Worm (Caenorhabditis elegans) whole organism, young adult: ENCODE data around the gene F42G10.1.

Source experiments
- B0019.2 ChIP-seq: fragments of 200-800 bp; sonication (Bioruptor generic); conservative IDR thresholded peaks from 2 replicates; pipeline ENCODE4 v1.3.6; 2022; ENCODE audit warnings: missing genetic modification reagents, missing genetic modification characterization, missing compliant biosample characterization
- B0035.1 ChIP-seq: sonication (generic microtip); optimal IDR thresholded peaks from 2 replicates; lab custom pipeline; 2016; ENCODE audit warnings: missing genetic modification characterization, mild to moderate bottlenecking, missing compliant biosample characterization, missing genotype, missing genetic modification reagents
- C17E4.6 ChIP-seq: fragments of 200-800 bp; sonication (Bioruptor generic); IDR thresholded peaks from 2 replicates; pipeline ENCODE4 v1.3.6; 2022; ENCODE audit warnings: missing genetic modification reagents, missing genetic modification characterization, missing compliant biosample characterization
- F10E7.11 ChIP-seq: sonication (generic microtip); optimal IDR thresholded peaks from 2 replicates; lab custom pipeline; 2017; ENCODE audit warnings: mild to moderate bottlenecking, missing genetic modification characterization, moderate library complexity, missing compliant biosample characterization
- F22D6.2 ChIP-seq: sonication (generic microtip); optimal IDR thresholded peaks from 2 replicates; lab custom pipeline; 2016; ENCODE audit warnings: mild to moderate bottlenecking, missing genetic modification characterization, missing compliant biosample characterization
- F23B12.7 ChIP-seq: sonication (generic microtip); optimal IDR thresholded peaks from 2 replicates; lab custom pipeline; 2017; ENCODE audit warnings: missing genetic modification characterization, mild to moderate bottlenecking, missing compliant biosample characterization, antibody characterized with exemption, moderate library complexity; ENCODE audit not compliant: insufficient read depth
- F39B2.1 ChIP-seq: fragments of 200-800 bp; sonication (Bioruptor generic); IDR thresholded peaks from 2 replicates; pipeline ENCODE4 v1.3.6; 2022; ENCODE audit warnings: missing genetic modification reagents, missing genetic modification characterization, missing compliant biosample characterization
- F52B5.7 ChIP-seq: sonication (generic microtip); optimal IDR thresholded peaks from 2 replicates; lab custom pipeline; 2016; ENCODE audit warnings: mild to moderate bottlenecking, missing genetic modification characterization, missing compliant biosample characterization
- K11D2.4 ChIP-seq: fragments of 200-800 bp; sonication (Bioruptor generic); IDR thresholded peaks from 2 replicates; pipeline ENCODE4 v1.3.6; 2022; ENCODE audit warnings: missing genetic modification reagents, missing genetic modification characterization, missing compliant biosample characterization
- K12H6.12 ChIP-seq: fragments of 200-800 bp; sonication (Bioruptor generic); optimal IDR thresholded peaks from 2 replicates; lab custom pipeline; 2018; ENCODE audit warnings: mild to moderate bottlenecking, missing genetic modification characterization, missing compliant biosample characterization
- T07F8.4 ChIP-seq: sonication (generic microtip); optimal IDR thresholded peaks from 2 replicates; lab custom pipeline; 2016; ENCODE audit warnings: mild to moderate bottlenecking, missing genetic modification characterization, moderate library complexity, missing compliant biosample characterization
- Y56A3A.18 ChIP-seq: fragments of 200-800 bp; sonication (Bioruptor generic); IDR thresholded peaks from 2 replicates; pipeline ENCODE4 v1.3.6; 2022; ENCODE audit warnings: missing genetic modification reagents, missing genetic modification characterization, missing compliant biosample characterization
- Y95B8A.8 ChIP-seq: fragments of 200-800 bp; sonication (Bioruptor generic); IDR thresholded peaks from 2 replicates; pipeline ENCODE4 v1.3.6; 2022; ENCODE audit warnings: missing genetic modification reagents, missing genetic modification characterization, missing compliant biosample characterization
- akir-1 ChIP-seq: fragments of 200-800 bp; sonication (Bioruptor generic); optimal IDR thresholded peaks from 2 replicates; lab custom pipeline; 2018; ENCODE audit warnings: mild to moderate bottlenecking, missing genetic modification characterization, moderate library complexity, missing compliant biosample characterization
- aptf-2 ChIP-seq: fragments of 200-800 bp; sonication (Bioruptor generic); conservative IDR thresholded peaks from 2 replicates; pipeline ENCODE4 v1.3.6; 2022; ENCODE audit warnings: missing genetic modification reagents, missing genetic modification characterization, missing compliant biosample characterization
- attf-5 ChIP-seq: fragments of 200-800 bp; sonication (Bioruptor generic); optimal IDR thresholded peaks from 2 replicates; lab custom pipeline; 2018; ENCODE audit warnings: mild to moderate bottlenecking, missing genetic modification characterization, missing compliant biosample characterization
- bed-2 ChIP-seq: fragments of 200-800 bp; sonication (Bioruptor generic); IDR thresholded peaks from 2 replicates; pipeline ENCODE4 v1.3.6; 2022; ENCODE audit warnings: missing genetic modification reagents, missing genetic modification characterization, missing compliant biosample characterization
- ccch-3 ChIP-seq: fragments of 200-800 bp; sonication (Bioruptor generic); optimal IDR thresholded peaks from 2 replicates; lab custom pipeline; 2018; ENCODE audit warnings: mild to moderate bottlenecking, missing genetic modification characterization, missing compliant biosample characterization
- ceh-58 ChIP-seq: fragments of 200-800 bp; sonication (Bioruptor generic); IDR thresholded peaks from 2 replicates; pipeline ENCODE4 v1.3.6; 2022; ENCODE audit warnings: missing genetic modification characterization, missing compliant biosample characterization
- ceh-91 ChIP-seq: fragments of 200-800 bp; sonication (Bioruptor generic); IDR thresholded peaks from 2 replicates; pipeline ENCODE4 v1.3.6; 2022; ENCODE audit warnings: missing genetic modification reagents, missing genetic modification characterization, missing compliant biosample characterization
- chd-7 ChIP-seq: sonication (generic microtip); optimal IDR thresholded peaks from 2 replicates; lab custom pipeline; 2016; ENCODE audit warnings: mild to moderate bottlenecking, missing genetic modification characterization, moderate library complexity, missing compliant biosample characterization
- dpff-1 ChIP-seq: sonication (generic microtip); optimal IDR thresholded peaks from 2 replicates; lab custom pipeline; 2017; ENCODE audit warnings: mild to moderate bottlenecking, missing genetic modification characterization, missing compliant biosample characterization
- efl-1 ChIP-seq: fragments of 150-350 bp; optimal IDR thresholded peaks from 2 replicates; lab custom pipeline; 2014; ENCODE audit warnings: missing biosample characterization, missing genetic modification reagents, missing genetic modification characterization
- egl-18 ChIP-seq: fragments of 200-800 bp; sonication (Bioruptor generic); IDR thresholded peaks from 2 replicates; pipeline ENCODE4 v1.3.6; 2022; ENCODE audit warnings: missing genetic modification reagents, missing genetic modification characterization, missing compliant biosample characterization
- gei-17 ChIP-seq: fragments of 200-800 bp; sonication (Bioruptor generic); optimal IDR thresholded peaks from 2 replicates; lab custom pipeline; 2018; ENCODE audit warnings: mild to moderate bottlenecking, missing genetic modification characterization, missing compliant biosample characterization
- hlh-12 ChIP-seq: sonication (generic microtip); optimal IDR thresholded peaks from 2 replicates; lab custom pipeline; 2016; ENCODE audit warnings: missing genetic modification characterization, missing compliant biosample characterization
- hlh-26 ChIP-seq: fragments of 200-800 bp; sonication (Bioruptor generic); conservative IDR thresholded peaks from 2 replicates; pipeline ENCODE4 v1.3.6; 2022; ENCODE audit warnings: missing genetic modification reagents, missing genetic modification characterization, missing compliant biosample characterization
- hmg-20 ChIP-seq: fragments of 200-800 bp; sonication (Bioruptor generic); IDR thresholded peaks from 2 replicates; pipeline ENCODE4 v1.3.6; 2022; ENCODE audit warnings: missing genetic modification reagents, missing genetic modification characterization, missing compliant biosample characterization
- hsf-1 ChIP-seq: fragments of 200-800 bp; sonication (Bioruptor generic); IDR thresholded peaks from 2 replicates; pipeline ENCODE4 v1.3.6; 2022; ENCODE audit warnings: missing genetic modification reagents, missing genetic modification characterization, missing compliant biosample characterization
- let-526 ChIP-seq: fragments of 200-800 bp; sonication (Bioruptor generic); IDR thresholded peaks from 2 replicates; pipeline ENCODE4 v1.3.6; 2022; ENCODE audit warnings: missing genetic modification reagents, missing genetic modification characterization, missing compliant biosample characterization
- let-607 ChIP-seq, 2 experiments: fragments of 200-800 bp in 1 of 2; sonication (Bioruptor generic) in 1 of 2; sonication (generic microtip) in 1 of 2; optimal IDR thresholded peaks; 2 replicates each; lab custom pipeline; 2016 to 2018; ENCODE audit warnings: mild to moderate bottlenecking in 2 of 2, missing compliant biosample characterization in 2 of 2, missing genetic modification characterization in 2 of 2, moderate library complexity in 2 of 2, missing genotype in 1 of 2
- lir-1 ChIP-seq: fragments of 200-800 bp; sonication (Bioruptor generic); conservative IDR thresholded peaks from 2 replicates; pipeline ENCODE4 v1.3.6; 2022; ENCODE audit warnings: missing genetic modification reagents, missing genetic modification characterization, missing compliant biosample characterization
- lsl-1 ChIP-seq: fragments of 200-800 bp; sonication (Bioruptor generic); optimal IDR thresholded peaks from 2 replicates; lab custom pipeline; 2018; ENCODE audit warnings: mild to moderate bottlenecking, missing genetic modification characterization, moderate library complexity, missing compliant biosample characterization
- madf-10 ChIP-seq: sonication (generic microtip); optimal IDR thresholded peaks from 2 replicates; lab custom pipeline; 2016; ENCODE audit warnings: mild to moderate bottlenecking, missing genetic modification characterization, missing compliant biosample characterization
- mel-28 ChIP-seq: sonication (generic microtip); optimal IDR thresholded peaks from 2 replicates; lab custom pipeline; 2016; ENCODE audit warnings: borderline replicate concordance, mild to moderate bottlenecking, missing genetic modification characterization, missing compliant biosample characterization
- mes-4 ChIP-seq: sonication (generic microtip); optimal IDR thresholded peaks from 2 replicates; lab custom pipeline; 2016; ENCODE audit warnings: missing genotype, missing genetic modification characterization, missing compliant biosample characterization
- nfya-2 ChIP-seq: fragments of 200-800 bp; sonication (Bioruptor generic); IDR thresholded peaks from 2 replicates; pipeline ENCODE4 v1.3.6; 2022; ENCODE audit warnings: missing genetic modification reagents, missing genetic modification characterization, missing compliant biosample characterization
- nhr-179 ChIP-seq: sonication (generic microtip); optimal IDR thresholded peaks from 2 replicates; lab custom pipeline; 2016; ENCODE audit warnings: mild to moderate bottlenecking, missing genetic modification characterization, missing compliant biosample characterization
- nhr-80 ChIP-seq: sonication (generic microtip); optimal IDR thresholded peaks from 2 replicates; lab custom pipeline; 2016; ENCODE audit warnings: missing genetic modification characterization, missing compliant biosample characterization
- nhr-90 ChIP-seq: sonication (generic microtip); optimal IDR thresholded peaks from 2 replicates; lab custom pipeline; 2016; ENCODE audit warnings: missing genotype, mild to moderate bottlenecking, missing genetic modification characterization, missing compliant biosample characterization
- rec-8 ChIP-seq, 2 experiments: sonication (generic microtip); optimal IDR thresholded peaks; 2 replicates each; lab custom pipeline; 2016; ENCODE audit warnings: mild to moderate bottlenecking in 2 of 2, missing genetic modification characterization in 2 of 2, missing genetic modification reagents in 2 of 2, missing genotype in 2 of 2, missing biosample characterization in 1 of 2, missing compliant biosample characterization in 1 of 2, moderate library complexity in 1 of 2
- repo-1 ChIP-seq: sonication (generic microtip); optimal IDR thresholded peaks from 2 replicates; lab custom pipeline; 2017; ENCODE audit warnings: mild to moderate bottlenecking, missing genetic modification characterization, missing compliant biosample characterization
- snpc-1.1 ChIP-seq: sonication (generic microtip); optimal IDR thresholded peaks from 2 replicates; lab custom pipeline; 2017; ENCODE audit warnings: missing genetic modification characterization, mild to moderate bottlenecking, missing compliant biosample characterization, antibody characterized with exemption, moderate library complexity, missing genotype, missing genetic modification reagents; ENCODE audit not compliant: insufficient read depth
- tbp1 ChIP-seq: fragments of 200-800 bp; sonication (Bioruptor generic); optimal IDR thresholded peaks from 2 replicates; lab custom pipeline; 2018; ENCODE audit warnings: mild to moderate bottlenecking, missing genetic modification characterization, missing compliant biosample characterization
- unc-130 ChIP-seq: sonication (generic microtip); optimal IDR thresholded peaks from 2 replicates; lab custom pipeline; 2016; ENCODE audit warnings: missing genetic modification reagents, missing genetic modification characterization, missing compliant biosample characterization
- ztf-18 ChIP-seq: sonication (generic microtip); optimal IDR thresholded peaks from 2 replicates; lab custom pipeline; 2016; ENCODE audit warnings: missing genotype, mild to moderate bottlenecking, missing genetic modification characterization, missing compliant biosample characterization
- ztf-26 ChIP-seq: sonication (generic microtip); optimal IDR thresholded peaks from 2 replicates; lab custom pipeline; 2017; ENCODE audit warnings: missing genetic modification characterization, missing compliant biosample characterization
- ztf-3 ChIP-seq: fragments of 200-800 bp; sonication (Bioruptor generic); optimal IDR thresholded peaks from 2 replicates; lab custom pipeline; 2018; ENCODE audit warnings: mild to moderate bottlenecking, missing genetic modification characterization, missing compliant biosample characterization

Gene F42G10.1

DNA sequence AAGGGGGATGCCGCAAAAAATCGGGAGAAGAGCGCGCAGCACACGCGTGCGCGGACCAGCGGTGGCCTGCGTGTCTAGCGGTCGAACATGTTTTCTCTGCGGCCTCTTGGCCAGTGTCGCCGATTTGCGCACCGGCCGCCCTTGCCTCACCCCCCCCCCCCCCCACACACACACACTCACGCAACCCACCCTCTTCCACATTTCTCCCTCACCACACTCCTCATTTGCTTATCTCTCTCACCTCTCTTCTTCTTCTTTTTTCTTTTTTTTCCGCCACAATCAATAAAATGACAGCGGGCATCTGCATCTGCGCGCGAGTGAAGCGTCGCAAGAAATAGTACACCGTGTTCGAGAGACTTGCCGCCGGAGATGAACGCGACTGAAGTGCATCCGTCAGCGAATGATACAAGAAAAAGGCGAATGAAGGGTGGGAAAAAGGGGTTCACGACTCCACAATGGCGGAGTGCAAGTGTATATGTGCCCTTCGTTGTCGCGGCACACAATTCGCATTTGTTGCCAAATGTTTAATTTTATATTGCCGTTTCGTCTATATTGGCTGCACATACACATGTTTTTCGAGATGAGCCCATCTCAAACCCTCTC lies 22.3 kb downstream of the F42G10.1 start (continued):
- TF ChIP-seq bed-2: no peak
- no peak for TF ChIP-seq lsl-1 (GFP tag; lab: Kevin White, UChicago)
- TF ChIP-seq let-607 (tag; optimal IDR thresholded peaks at IDR 0.05; lab: Kevin White, UChicago): no peak
- no peak for TF ChIP-seq akir-1
- no peak for TF ChIP-seq hlh-12
- TF ChIP-seq K11D2.4 (GFP tag; lab: Robert Waterston, UW): peak; percentile 66; the same call in 1 of the 2 replicates
- TF ChIP-seq K12H6.12 (tag; lab: Kevin White, UChicago): peak; percentile 89
- peak; percentile 36 for TF ChIP-seq nhr-80 (tag; lab: Kevin White, UChicago)
- no peak for TF ChIP-seq T07F8.4 (tag; lab: Kevin White, UChicago)
- no peak for TF ChIP-seq hsf-1 (GFP tag; lab: Robert Waterston, UW)
- TF ChIP-seq F39B2.1 (GFP tag; lab: Robert Waterston, UW): no peak
- peak; percentile 69 for TF ChIP-seq attf-5 (GFP tag; lab: Kevin White, UChicago)
- peak; percentile 29 for TF ChIP-seq repo-1
- 0 out of 2 replicates have a peak, but pooled peaks have one; percentile 43 for TF ChIP-seq Y56A3A.18 (GFP tag; lab: Robert Waterston, UW)
- TF ChIP-seq C17E4.6 (GFP tag; lab: Robert Waterston, UW): no peak
- TF ChIP-seq B0019.2 (GFP tag; lab: Robert Waterston, UW): no peak
- TF ChIP-seq hmg-20: no peak
- TF ChIP-seq efl-1 (GFP tag; lab: Kevin White, UChicago): no peak
- no peak for TF ChIP-seq aptf-2 (GFP tag; lab: Robert Waterston, UW)
- no peak for TF ChIP-seq mes-4 (tag; lab: Kevin White, UChicago)
- TF ChIP-seq B0035.1 (tag; lab: Kevin White, UChicago): no peak
- peak; percentile 75 for TF ChIP-seq ztf-26 (tag; lab: Kevin White, UChicago)
- TF ChIP-seq unc-130 (GFP tag; lab: Kevin White, UChicago): no peak
- no peak for TF ChIP-seq nfya-2 (GFP tag; lab: Robert Waterston, UW)
- TF ChIP-seq F10E7.11 (tag; lab: Kevin White, UChicago): no peak
- no peak for TF ChIP-seq ztf-3
- TF ChIP-seq chd-7 (tag; lab: Kevin White, UChicago): peak; percentile 78
- TF ChIP-seq dpff-1 (tag; lab: Kevin White, UChicago): no peak
- no peak for TF ChIP-seq F22D6.2 (tag; lab: Kevin White, UChicago)
- no peak for TF ChIP-seq nhr-90 (tag; lab: Kevin White, UChicago)
- TF ChIP-seq ceh-58: no peak
- no peak for TF ChIP-seq egl-18 (GFP tag; lab: Robert Waterston, UW)
- TF ChIP-seq F52B5.7 (tag; lab: Kevin White, UChicago): no peak
- no peak for TF ChIP-seq F23B12.7
- TF ChIP-seq rec-8 (tag; optimal IDR thresholded peaks at IDR 0.05; lab: Kevin White, UChicago): no peak
- 0 out of 2 replicates have a peak, but pooled peaks have one; percentile 24 for TF ChIP-seq let-526 (GFP tag; lab: Robert Waterston, UW)
- TF ChIP-seq lir-1: 0 out of 2 replicates have a peak, but pooled peaks have one; percentile 16
- TF ChIP-seq madf-10 (tag; lab: Kevin White, UChicago): no peak
- no peak for TF ChIP-seq snpc-1.1 (tag; lab: Kevin White, UChicago)
- peak; percentile 69 for TF ChIP-seq gei-17 (GFP tag; lab: Kevin White, UChicago)
- TF ChIP-seq mel-28 (tag; lab: Kevin White, UChicago): no peak
- TF ChIP-seq ceh-91 (GFP tag; lab: Robert Waterston, UW): no peak
- no peak for TF ChIP-seq ztf-18 (tag; lab: Kevin White, UChicago)
- TF ChIP-seq nhr-179 (tag; lab: Kevin White, UChicago): no peak
- TF ChIP-seq ccch-3 (GFP tag; lab: Kevin White, UChicago): no peak
- no peak for TF ChIP-seq hlh-26
- no peak for TF ChIP-seq Y95B8A.8 (GFP tag; lab: Robert Waterston, UW)
- TF ChIP-seq tbp1: peak; percentile 5
